Fruit fly (Drosophila melanogaster) whole organism, embryonic: ENCODE results near the gene Iris.

Source experiments
- Blimp-1 ChIP-seq: fragments of 200-800 bp; sonication (Bioruptor generic); optimal IDR thresholded peaks from 3 replicates; lab custom pipeline; 2018; ENCODE audit warnings: missing biosample characterization, missing genetic modification characterization, mild to moderate bottlenecking, moderate library complexity, missing genetic modification reagents
- C15 ChIP-seq: fragments of 200-800 bp; sonication (Bioruptor generic); IDR thresholded peaks from 3 replicates; pipeline ENCODE4 v1.3.6; 2022; ENCODE audit warnings: missing biosample characterization, missing genetic modification characterization
- CG10543 ChIP-seq: fragments of 200-800 bp; sonication (Bioruptor generic); optimal IDR thresholded peaks from 3 replicates; lab custom pipeline; 2017; ENCODE audit warnings: missing biosample characterization, mild to moderate bottlenecking, missing genetic modification characterization, moderate library complexity
- CG10654 ChIP-seq: fragments of 200-800 bp; sonication (Bioruptor generic); optimal IDR thresholded peaks from 2 replicates; lab custom pipeline; 2016; ENCODE audit warnings: missing biosample characterization, missing genetic modification characterization
- CG12391 ChIP-seq: fragments of 200-800 bp; sonication (Bioruptor generic); optimal IDR thresholded peaks from 3 replicates; lab custom pipeline; 2018; ENCODE audit warnings: missing biosample characterization, mild to moderate bottlenecking, missing genetic modification characterization, moderate library complexity
- CG12744 ChIP-seq: fragments of 200-800 bp; sonication (Bioruptor generic); optimal IDR thresholded peaks from 2 replicates; lab custom pipeline; 2016; ENCODE audit warnings: missing biosample characterization, missing genetic modification characterization
- CG13624 ChIP-seq: fragments of 200-800 bp; sonication (Bioruptor generic); optimal IDR thresholded peaks from 2 replicates; lab custom pipeline; 2016; ENCODE audit warnings: missing biosample characterization, missing genetic modification characterization
- CG14014 ChIP-seq: fragments of 200-800 bp; sonication (Bioruptor generic); IDR thresholded peaks from 2 replicates; pipeline ENCODE4 v1.3.6; 2022; ENCODE audit warnings: missing biosample characterization, missing genetic modification characterization
- CG14441 ChIP-seq: fragments of 200-800 bp; sonication (Bioruptor generic); IDR thresholded peaks from 2 replicates; pipeline ENCODE4 v1.3.6; 2022; ENCODE audit warnings: missing biosample characterization, missing genetic modification characterization
- CG14710 ChIP-seq: fragments of 200-800 bp; sonication (Bioruptor generic); optimal IDR thresholded peaks from 3 replicates; lab custom pipeline; 2019; ENCODE audit warnings: missing biosample characterization, mild to moderate bottlenecking, missing genetic modification characterization, moderate library complexity
- CG15696 ChIP-seq: fragments of 200-800 bp; sonication (Bioruptor generic); optimal IDR thresholded peaks from 2 replicates; lab custom pipeline; 2019; ENCODE audit warnings: missing biosample characterization, mild to moderate bottlenecking, missing genetic modification characterization, moderate library complexity
- CG17802 ChIP-seq: fragments of 200-800 bp; sonication (Bioruptor generic); optimal IDR thresholded peaks from 2 replicates; lab custom pipeline; 2018; ENCODE audit warnings: missing biosample characterization, mild to moderate bottlenecking, missing genetic modification characterization, moderate library complexity
- CG1832 ChIP-seq: fragments of 200-800 bp; sonication (Bioruptor generic); optimal IDR thresholded peaks from 2 replicates; lab custom pipeline; 2017; ENCODE audit warnings: missing biosample characterization, mild to moderate bottlenecking, missing genetic modification characterization, inconsistent platforms
- CG18476 ChIP-seq: fragments of 200-800 bp; sonication (Bioruptor generic); optimal IDR thresholded peaks from 2 replicates; lab custom pipeline; 2016; ENCODE audit warnings: missing biosample characterization, mild to moderate bottlenecking, missing genetic modification characterization
- CG30020 ChIP-seq: fragments of 200-800 bp; optimal IDR thresholded peaks from 2 replicates; lab custom pipeline; 2019; ENCODE audit warnings: missing biosample characterization, mild to moderate bottlenecking, missing genetic modification characterization, moderate library complexity
- CG3847 ChIP-seq: fragments of 200-800 bp; sonication (Bioruptor generic); IDR thresholded peaks from 2 replicates; pipeline ENCODE4 v1.3.6; 2022; ENCODE audit warnings: missing biosample characterization, missing genetic modification characterization
- CG4328 ChIP-seq: fragments of 200-800 bp; sonication (Bioruptor generic); optimal IDR thresholded peaks from 3 replicates; lab custom pipeline; 2017; ENCODE audit warnings: missing biosample characterization, missing genetic modification reagents, missing genetic modification characterization
- CG4424 ChIP-seq: fragments of 200-800 bp; sonication (Bioruptor generic); optimal IDR thresholded peaks from 3 replicates; lab custom pipeline; 2016; ENCODE audit warnings: missing biosample characterization, missing genetic modification characterization
- CG6654 ChIP-seq: fragments of 200-800 bp; sonication (Bioruptor generic); optimal IDR thresholded peaks from 2 replicates; lab custom pipeline; 2017; ENCODE audit warnings: missing biosample characterization, mild to moderate bottlenecking, missing genetic modification characterization
- CG8290 ChIP-seq, 3 experiments: fragments of 200-800 bp; sonication (Bioruptor generic); optimal IDR thresholded peaks; 2 replicates each; lab custom pipeline; 2016 to 2019; ENCODE audit warnings: missing biosample characterization in 3 of 3, missing genetic modification characterization in 3 of 3, mild to moderate bottlenecking in 2 of 3, moderate library complexity in 1 of 3
- CG9797 ChIP-seq: fragments of 200-800 bp; sonication (Bioruptor generic); optimal IDR thresholded peaks from 3 replicates; lab custom pipeline; 2018; ENCODE audit warnings: missing biosample characterization, mild to moderate bottlenecking, missing genetic modification characterization
- CkIIα-i1 ChIP-seq: fragments of 200-800 bp; sonication (Bioruptor generic); IDR thresholded peaks from 2 replicates; pipeline ENCODE4 v1.3.6; 2022; ENCODE audit warnings: missing biosample characterization, missing genetic modification characterization
- D ChIP-seq, 2 experiments: fragments of 200-800 bp in 1 of 2; fragments of >200 bp in 1 of 2; sonication (Bioruptor generic) in 1 of 2; optimal IDR thresholded peaks; 2 replicates in 1 of 2; 3 replicates in 1 of 2; lab custom pipeline; 2017; ENCODE audit warnings: mild to moderate bottlenecking in 1 of 2, missing biosample characterization in 1 of 2, missing genetic modification characterization in 1 of 2, missing genetic modification reagents in 1 of 2
- Doc2 ChIP-seq: fragments of 200-800 bp; sonication (Bioruptor generic); IDR thresholded peaks from 2 replicates; pipeline ENCODE4 v1.3.6; 2022; ENCODE audit warnings: missing biosample characterization, missing genetic modification characterization
- Dp ChIP-seq: fragments of 200-800 bp; sonication (Bioruptor generic); optimal IDR thresholded peaks from 2 replicates; lab custom pipeline; 2018; ENCODE audit warnings: missing biosample characterization, mild to moderate bottlenecking, missing genetic modification characterization, moderate library complexity
- Fer3 ChIP-seq: fragments of 200-800 bp; sonication (Bioruptor generic); optimal IDR thresholded peaks from 2 replicates; lab custom pipeline; 2018; ENCODE audit warnings: missing biosample characterization, mild to moderate bottlenecking, missing genetic modification characterization, moderate library complexity
- GATAe ChIP-seq: fragments of 200-800 bp; sonication (Bioruptor generic); conservative IDR thresholded peaks from 2 replicates; pipeline ENCODE4 v1.3.6; 2022; ENCODE audit warnings: missing biosample characterization, missing genetic modification characterization
- Lim3 ChIP-seq: fragments of 200-800 bp; sonication (Bioruptor generic); IDR thresholded peaks from 2 replicates; pipeline ENCODE4 v1.3.6; 2022; ENCODE audit warnings: missing biosample characterization, missing genetic modification characterization
- NC2α ChIP-seq: fragments of 200-800 bp; sonication (Bioruptor generic); optimal IDR thresholded peaks from 2 replicates; lab custom pipeline; 2016; ENCODE audit warnings: missing biosample characterization, missing genetic modification characterization
- Rx ChIP-seq: fragments of 200-800 bp; sonication (Bioruptor generic); IDR thresholded peaks from 2 replicates; pipeline ENCODE4 v1.3.6; 2022; ENCODE audit warnings: missing biosample characterization, missing genetic modification characterization
- Scr ChIP-seq: fragments of 200-800 bp; sonication (Bioruptor generic); IDR thresholded peaks from 2 replicates; pipeline ENCODE4 v1.3.6; 2022; ENCODE audit warnings: missing biosample characterization, missing genetic modification characterization; ENCODE audit not compliant: partially characterized antibody
- Tbp ChIP-seq: fragments of >200 bp; optimal IDR thresholded peaks from 2 replicates; lab custom pipeline; 2018; ENCODE audit warnings: missing biosample characterization, missing genetic modification characterization
- bsh ChIP-seq, 2 experiments: fragments of 200-800 bp; sonication (Bioruptor generic); optimal IDR thresholded peaks; 2 replicates each; lab custom pipeline; 2017 to 2018; ENCODE audit warnings: mild to moderate bottlenecking in 2 of 2, missing biosample characterization in 2 of 2, missing genetic modification characterization in 2 of 2, moderate library complexity in 1 of 2
- cad ChIP-seq: fragments of >200 bp; optimal IDR thresholded peaks from 2 replicates; lab custom pipeline; 2017; ENCODE audit warnings: missing biosample characterization, missing genetic modification characterization
- chn ChIP-seq: fragments of 200-800 bp; sonication (Bioruptor generic); optimal IDR thresholded peaks from 2 replicates; lab custom pipeline; 2016; ENCODE audit warnings: missing biosample characterization, missing genetic modification characterization
- dan ChIP-seq: fragments of 200-800 bp; sonication (Bioruptor generic); IDR thresholded peaks from 2 replicates; pipeline ENCODE4 v1.3.6; 2022; ENCODE audit warnings: missing biosample characterization, missing genetic modification characterization
- dysf ChIP-seq: fragments of 200-800 bp; sonication (Bioruptor generic); IDR thresholded peaks from 3 replicates; pipeline ENCODE4 v1.3.6; 2022; ENCODE audit warnings: missing biosample characterization, missing genetic modification characterization
- fd102C ChIP-seq: fragments of 200-800 bp; sonication (Bioruptor generic); optimal IDR thresholded peaks from 2 replicates; lab custom pipeline; 2018; ENCODE audit warnings: missing biosample characterization, mild to moderate bottlenecking, missing genetic modification characterization, moderate library complexity
- fd3F ChIP-seq: fragments of 200-800 bp; sonication (Bioruptor generic); optimal IDR thresholded peaks from 2 replicates; lab custom pipeline; 2018; ENCODE audit warnings: missing biosample characterization, mild to moderate bottlenecking, missing genetic modification characterization, moderate library complexity
- fru ChIP-seq: fragments of >200 bp; optimal IDR thresholded peaks from 2 replicates; lab custom pipeline; 2017
- grau ChIP-seq: fragments of 200-800 bp; optimal IDR thresholded peaks from 3 replicates; lab custom pipeline; 2019; ENCODE audit warnings: missing biosample characterization, mild to moderate bottlenecking, missing genetic modification characterization, moderate library complexity
- ham ChIP-seq: fragments of 200-800 bp; sonication (Bioruptor generic); IDR thresholded peaks from 2 replicates; pipeline ENCODE4 v1.3.6; 2022; ENCODE audit warnings: missing biosample characterization, missing genetic modification characterization
- hbn ChIP-seq: fragments of 200-800 bp; sonication (Bioruptor generic); IDR thresholded peaks from 2 replicates; pipeline ENCODE4 v1.3.6; 2022; ENCODE audit warnings: missing biosample characterization, missing genetic modification characterization; ENCODE audit not compliant: partially characterized antibody
- kay ChIP-seq: fragments of 200-800 bp; sonication (Bioruptor generic); optimal IDR thresholded peaks from 2 replicates; lab custom pipeline; 2016; ENCODE audit warnings: missing biosample characterization, missing genetic modification characterization
- knrl ChIP-seq: fragments of 200-800 bp; sonication (Bioruptor generic); IDR thresholded peaks from 3 replicates; pipeline ENCODE4 v1.3.6; 2022; ENCODE audit warnings: missing biosample characterization, missing genetic modification characterization; ENCODE audit not compliant: partially characterized antibody
- odd ChIP-seq: fragments of 200-800 bp; sonication (Bioruptor generic); optimal IDR thresholded peaks from 2 replicates; lab custom pipeline; 2017; ENCODE audit warnings: missing biosample characterization, mild to moderate bottlenecking, missing genetic modification characterization
- otp ChIP-seq: fragments of 200-800 bp; sonication (Bioruptor generic); IDR thresholded peaks from 3 replicates; pipeline ENCODE4, ENCODE4 v1.3.6; 2022; ENCODE audit warnings: missing biosample characterization, missing genetic modification characterization
- psq ChIP-seq: fragments of 200-800 bp; sonication (Bioruptor generic); optimal IDR thresholded peaks from 2 replicates; lab custom pipeline; 2017; ENCODE audit warnings: missing biosample characterization, missing genetic modification characterization
- pzg ChIP-seq: fragments of 200-800 bp; sonication (Bioruptor generic); optimal IDR thresholded peaks from 3 replicates; lab custom pipeline; 2018; ENCODE audit warnings: missing biosample characterization, mild to moderate bottlenecking, missing genetic modification characterization, moderate library complexity
- sob ChIP-seq: fragments of 200-800 bp; sonication (Bioruptor generic); IDR thresholded peaks from 2 replicates; pipeline ENCODE4 v1.3.6; 2022; ENCODE audit warnings: missing biosample characterization, missing genetic modification characterization
- usp ChIP-seq: fragments of >200 bp; optimal IDR thresholded peaks from 2 replicates; lab custom pipeline; 2017; ENCODE audit warnings: missing biosample characterization, missing genetic modification characterization

Gene Iris

dm6 chr2L:1177522-1177921, 43.6 kb upstream of the Iris start, which contains the start of gene CG4896 (continued):
- no peak for TF ChIP-seq CG30020 (tag; lab: Kevin White, UChicago)
- TF ChIP-seq CG3847 (GFP tag; lab: Robert Waterston, UW), result peak; percentile 37
- no peak for TF ChIP-seq CG15696 (tag; lab: Kevin White, UChicago)
- no peak for TF ChIP-seq CG18476 (GFP tag; lab: Kevin White, UChicago)
- no peak for TF ChIP-seq C15 (GFP tag; lab: Robert Waterston, UW)
- TF ChIP-seq CG14441 (GFP tag; lab: Robert Waterston, UW), result no peak
- TF ChIP-seq psq (GFP tag; lab: Kevin White, UChicago), result no peak
- no peak for TF ChIP-seq sob (GFP tag; lab: Robert Waterston, UW)
- peak in 1 of 2 experiments; percentile 51 for TF ChIP-seq bsh (GFP tag; optimal IDR thresholded peaks at IDR 0.05; lab: Kevin White, UChicago)
- TF ChIP-seq Scr (GFP tag; lab: Robert Waterston, UW), result peak; percentile 64
- TF ChIP-seq CG12391 (tag; lab: Kevin White, UChicago), result no peak
- TF ChIP-seq CG4424 (GFP tag; lab: Kevin White, UChicago), result no peak
- TF ChIP-seq CG10654 (GFP tag; lab: Kevin White, UChicago), result no peak
- no peak for TF ChIP-seq CkIIα-i1 (GFP tag; lab: Robert Waterston, UW)
- no peak for TF ChIP-seq D (optimal IDR thresholded peaks at IDR 0.05; lab: Kevin White, UChicago)
- no peak for TF ChIP-seq D (GFP tag; optimal IDR thresholded peaks at IDR 0.05; lab: Kevin White, UChicago)
- TF ChIP-seq CG10543 (GFP tag; lab: Kevin White, UChicago), result no peak
- no peak for TF ChIP-seq CG6654 (GFP tag; lab: Kevin White, UChicago)
- TF ChIP-seq hbn (GFP tag; lab: Robert Waterston, UW), result peak; percentile 36; the same call in 1 of the 2 replicates
- no peak for TF ChIP-seq Lim3 (GFP tag; lab: Robert Waterston, UW)
- TF ChIP-seq odd, result no peak
- TF ChIP-seq Rx, result no peak
- no peak for TF ChIP-seq CG14014 (GFP tag; lab: Robert Waterston, UW)
- TF ChIP-seq ham, result no peak
- TF ChIP-seq CG17802 (tag; lab: Kevin White, UChicago), result no peak
- peak; percentile 81 for TF ChIP-seq pzg (GFP tag; lab: Kevin White, UChicago)
- TF ChIP-seq otp (GFP tag; lab: Robert Waterston, UW), result no peak
- TF ChIP-seq fru (lab: Kevin White, UChicago), result no peak
- TF ChIP-seq chn (GFP tag; lab: Kevin White, UChicago), result no peak
- TF ChIP-seq NC2α (GFP tag; lab: Kevin White, UChicago), result no peak
- TF ChIP-seq CG14710, result peak; percentile 25
- no peak for TF ChIP-seq CG1832 (GFP tag; lab: Kevin White, UChicago)
- TF ChIP-seq cad (GFP tag; lab: Kevin White, UChicago), result no peak
- TF ChIP-seq Tbp (GFP tag; lab: Kevin White, UChicago), result no peak
- TF ChIP-seq kay, result no peak
- no peak for TF ChIP-seq dan
- TF ChIP-seq usp (GFP tag; lab: Kevin White, UChicago), result no peak
- peak; percentile 65 for TF ChIP-seq Dp (GFP tag; lab: Kevin White, UChicago)
- TF ChIP-seq dysf (GFP tag; lab: Robert Waterston, UW), result no peak
- TF ChIP-seq fd3F (GFP tag; lab: Kevin White, UChicago), result no peak
- no peak for TF ChIP-seq GATAe
- TF ChIP-seq Blimp-1 (GFP tag; lab: Kevin White, UChicago), result no peak
- no peak for TF ChIP-seq Fer3
- TF ChIP-seq grau (tag; lab: Kevin White, UChicago), result no peak
- TF ChIP-seq CG13624, result no peak
- TF ChIP-seq fd102C (GFP tag; lab: Kevin White, UChicago), result no peak
- TF ChIP-seq knrl (GFP tag; lab: Robert Waterston, UW), result peak; percentile 48; the same call in 2 of the 3 replicates
- TF ChIP-seq CG9797, result peak; percentile 14
- no peak for TF ChIP-seq Doc2 (GFP tag; lab: Robert Waterston, UW)
- TF ChIP-seq CG8290 (GFP tag; optimal IDR thresholded peaks at IDR 0.05; lab: Kevin White, UChicago), result peak; percentile 60
- peak in 1 of 2 experiments; percentile 89 for TF ChIP-seq CG8290 (tag; optimal IDR thresholded peaks at IDR 0.05; lab: Kevin White, UChicago)
- no peak for TF ChIP-seq CG4328 (GFP tag; lab: Kevin White, UChicago)
- no peak for TF ChIP-seq CG12744 (GFP tag; lab: Kevin White, UChicago)
